Fruit fly (Drosophila melanogaster): ENCODE data around the gene CG7565.

DNA sequence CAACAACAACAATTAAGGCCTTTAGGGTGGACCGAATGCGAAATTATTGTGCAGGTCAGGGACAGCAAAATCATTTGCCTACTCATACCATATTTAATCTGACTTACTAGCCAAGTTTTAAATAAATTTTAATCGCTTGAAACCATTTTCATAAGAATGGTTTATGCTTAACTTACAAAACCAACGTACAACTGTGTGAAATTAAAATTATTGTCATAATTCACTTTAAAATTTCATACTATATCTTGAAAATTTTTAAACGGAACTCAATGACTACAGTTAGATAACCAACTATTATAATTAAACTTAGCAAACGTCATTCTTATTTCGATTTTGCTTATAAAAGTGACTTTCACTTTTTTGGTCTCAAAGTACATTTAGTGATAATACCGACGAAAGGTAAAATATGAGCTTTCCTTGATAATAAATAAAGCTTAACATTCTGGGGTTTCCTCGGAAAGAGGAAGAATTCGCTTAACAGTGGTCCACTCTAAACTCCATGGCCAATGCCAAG lies 34.8 kb downstream of the CG7565 start:
- TF ChIP-seq CG8478 (optimal IDR thresholded peaks at IDR 0.05) (no peak), pan (optimal IDR thresholded peaks at IDR 0.05) (no peak), usp (GFP tag; optimal IDR thresholded peaks at IDR 0.05) (no peak), Dll (optimal IDR thresholded peaks at IDR 0.05) (no peak), psq (optimal IDR thresholded peaks at IDR 0.05) (no peak), EcR (GFP tag; optimal IDR thresholded peaks at IDR 0.05) (no peak)

Measured in whole organism.